Worm (Caenorhabditis elegans) whole organism, L4/young adult: ENCODE data around the gene nhr-60.
"Not testable (repeated sequence)": the region's sequence is repeated elsewhere in the genome, so short reads cannot be mapped to it uniquely, and the experiment has no call there.

Source experiments
- W03F9.2 ChIP-seq: fragments of 150-350 bp; optimal IDR thresholded peaks from 2 replicates; lab custom pipeline; 2014; ENCODE audit warnings: missing biosample characterization, missing genetic modification characterization
- dao-5 ChIP-seq: sonication (generic microtip); optimal IDR thresholded peaks from 2 replicates; lab custom pipeline; 2016; ENCODE audit warnings: missing genotype, missing genetic modification characterization, moderate library complexity, missing compliant biosample characterization
- him-1 ChIP-seq: sonication (generic microtip); optimal IDR thresholded peaks from 2 replicates; lab custom pipeline; 2016; ENCODE audit warnings: missing genotype, missing genetic modification reagents, missing genetic modification characterization, missing compliant biosample characterization

Gene nhr-60

ce11 chrV:15773141-15773540 lies at the start of gene nhr-60:
Gene nhr-60, minus strand, starts transcription at chrV:15773241.
- TF ChIP-seq W03F9.2 (tag; lab: Kevin White, UChicago) (no peak), him-1 (tag; lab: Kevin White, UChicago) (no peak), dao-5 (tag; lab: Kevin White, UChicago) (no peak)

- no peak for TF ChIP-seq W03F9.2 (tag; lab: Kevin White, UChicago)
- no peak for TF ChIP-seq him-1 (tag; lab: Kevin White, UChicago)
- TF ChIP-seq dao-5 (tag; lab: Kevin White, UChicago) = no peak
These were observed 48.4 kb upstream of the nhr-60 start, which contains the start of gene srbc-49 for ce11 chrV:15821398-15821797. Gene srbc-49, plus strand, starts transcription at chrV:15821698.

DNA sequence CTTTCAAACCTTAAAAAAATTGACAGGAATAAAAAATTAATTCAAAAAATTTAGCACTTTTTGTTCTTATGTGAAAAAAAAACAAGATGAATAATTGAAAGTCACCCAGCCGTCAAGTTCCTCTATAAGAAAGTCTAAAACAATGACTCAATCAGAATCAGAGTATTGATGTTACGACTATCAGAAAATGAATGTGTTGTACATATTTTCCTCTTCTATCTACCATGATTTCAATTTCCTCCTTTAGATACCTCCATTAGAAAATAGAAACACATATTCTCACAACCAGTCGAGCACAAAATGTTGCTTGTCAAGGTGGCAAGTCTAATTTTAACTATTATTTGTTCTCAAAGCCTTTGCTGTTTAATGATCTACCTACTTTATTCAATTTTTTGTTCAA lies 46.9 kb upstream of the nhr-60 start, which contains the start of gene srbc-48:
srbc-48 (plus strand) TSS at position 301 of the 400 bp plus-strand sequence.
- TF ChIP-seq dao-5 (tag; lab: Kevin White, UChicago) = no peak
- TF ChIP-seq W03F9.2 (tag; lab: Kevin White, UChicago) = no peak
- no peak for TF ChIP-seq him-1 (tag; lab: Kevin White, UChicago)

DNA sequence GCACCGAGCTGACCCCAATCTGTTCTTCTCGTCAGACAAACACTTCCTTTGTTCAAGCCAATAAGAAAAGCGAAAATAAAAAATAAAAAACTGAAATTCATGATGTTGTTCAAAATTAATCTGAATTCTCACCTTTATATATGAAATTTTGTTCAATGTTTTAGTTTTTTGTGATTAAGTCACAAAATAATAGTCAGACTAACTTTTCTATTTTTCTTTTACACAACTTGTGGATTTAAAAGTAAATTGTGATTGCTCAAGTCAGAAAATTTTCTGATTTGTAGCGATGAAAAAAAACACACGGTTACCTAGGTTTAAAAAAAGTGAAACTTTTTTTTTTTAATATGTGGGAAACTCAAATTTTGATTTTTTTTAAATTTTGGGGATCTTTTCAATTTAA lies 44.7 kb upstream of the nhr-60 start, which contains the start of gene abf-3:
abf-3 (minus strand) TSS at position 101 of the 400 bp plus-strand sequence.
- TF ChIP-seq him-1 (tag; lab: Kevin White, UChicago) (no peak), W03F9.2 (tag; lab: Kevin White, UChicago) (no peak), dao-5 (tag; lab: Kevin White, UChicago) (no peak)

DNA sequence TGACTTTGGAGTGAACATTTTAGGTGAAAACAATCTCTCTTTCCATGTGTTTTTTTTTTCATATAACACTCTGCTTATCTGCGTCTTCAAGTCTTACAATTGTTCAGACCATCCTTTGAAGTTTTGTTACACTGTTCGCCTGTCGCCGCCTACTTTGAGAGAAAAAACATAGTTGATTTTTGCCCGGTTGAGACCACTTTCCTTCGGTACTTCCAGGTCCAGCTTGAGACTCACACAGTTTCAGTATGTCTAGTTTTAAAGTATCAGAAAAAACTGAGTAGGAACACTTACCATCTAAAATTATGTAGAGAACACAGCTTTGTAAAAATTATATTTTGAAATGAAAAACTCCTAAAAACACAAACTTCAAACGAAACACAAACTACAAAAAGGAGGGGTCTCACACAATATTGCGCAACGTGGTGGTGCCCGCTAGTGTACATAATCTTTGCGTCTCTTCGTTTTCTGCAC lies 43.0 kb upstream of the nhr-60 start, which contains the start of the genes fbxa-69 and F54B8.4:
fbxa-69 (minus strand) TSS at position 10 of the 471 bp plus-strand sequence.
F54B8.4 (plus strand) TSS at position 421 of the 471 bp plus-strand sequence.
- TF ChIP-seq W03F9.2 (tag; lab: Kevin White, UChicago) (no peak), dao-5 (tag; lab: Kevin White, UChicago) (no peak), him-1 (tag; lab: Kevin White, UChicago) (no peak)

DNA sequence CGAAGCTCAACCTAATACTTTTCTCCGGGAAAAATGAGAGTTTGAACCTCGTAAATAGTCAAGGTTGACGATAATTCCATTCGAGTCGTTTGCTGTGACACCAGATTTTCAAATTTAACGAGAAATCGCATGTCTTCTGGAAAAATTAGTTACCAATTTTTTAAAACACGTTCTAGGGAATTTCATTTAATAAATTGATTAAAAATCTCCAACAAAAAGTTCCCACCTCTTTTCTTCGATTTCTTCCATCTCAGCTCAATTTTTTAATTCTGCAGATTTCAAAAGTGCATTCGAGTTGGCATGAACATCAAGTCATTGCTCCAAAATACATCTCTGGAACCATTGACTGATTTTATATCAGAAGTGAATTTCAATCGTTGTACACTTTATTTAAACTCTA lies 38.9 kb upstream of the nhr-60 start, which contains the start of gene nhr-282:
nhr-282 (plus strand) TSS at position 301 of the 400 bp plus-strand sequence.
- TF ChIP-seq him-1, W03F9.2, dao-5 (tag; lab: Kevin White, UChicago): not testable (repeated sequence)

DNA sequence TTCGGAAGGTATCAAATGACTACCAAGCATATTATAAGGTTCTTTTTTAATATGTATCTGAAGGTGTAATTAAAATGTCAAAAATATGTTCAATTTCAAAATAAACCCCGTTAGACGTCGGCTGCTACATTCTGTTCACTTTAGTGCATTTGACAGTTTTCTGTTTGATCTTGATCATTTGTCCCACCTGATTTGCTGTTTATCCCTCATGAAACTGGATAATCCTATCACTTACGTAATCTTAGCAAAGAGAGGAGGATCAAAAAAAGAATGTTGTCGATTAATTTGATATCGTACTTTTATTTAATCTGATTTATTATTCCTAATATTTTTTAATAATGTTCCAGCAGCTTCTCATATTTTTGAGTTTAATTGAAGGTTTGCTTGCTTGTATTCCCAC lies 37.4 kb upstream of the nhr-60 start, which contains the start of gene F54B8.1:
F54B8.1 (plus strand) TSS at position 301 of the 400 bp plus-strand sequence.
- TF ChIP-seq him-1 (tag; lab: Kevin White, UChicago) (no peak), dao-5 (tag; lab: Kevin White, UChicago) (no peak), W03F9.2 (tag; lab: Kevin White, UChicago) (no peak)

ce11 chrV:15809543-15809942 lies 36.5 kb upstream of the nhr-60 start, which contains the start of gene srsx-36:
Gene srsx-36, minus strand, starts transcription at chrV:15809643.
- TF ChIP-seq W03F9.2 (tag; lab: Kevin White, UChicago) = no peak
- TF ChIP-seq him-1 (tag; lab: Kevin White, UChicago) = no peak
- no peak for TF ChIP-seq dao-5 (tag; lab: Kevin White, UChicago)

- not testable (repeated sequence) for TF ChIP-seq W03F9.2, him-1, dao-5 (tag; lab: Kevin White, UChicago)
These were observed 34.4 kb upstream of the nhr-60 start, which contains the start of gene srsx-38 for ce11 chrV:15807420-15807819. Gene srsx-38, minus strand, starts transcription at chrV:15807520.

DNA sequence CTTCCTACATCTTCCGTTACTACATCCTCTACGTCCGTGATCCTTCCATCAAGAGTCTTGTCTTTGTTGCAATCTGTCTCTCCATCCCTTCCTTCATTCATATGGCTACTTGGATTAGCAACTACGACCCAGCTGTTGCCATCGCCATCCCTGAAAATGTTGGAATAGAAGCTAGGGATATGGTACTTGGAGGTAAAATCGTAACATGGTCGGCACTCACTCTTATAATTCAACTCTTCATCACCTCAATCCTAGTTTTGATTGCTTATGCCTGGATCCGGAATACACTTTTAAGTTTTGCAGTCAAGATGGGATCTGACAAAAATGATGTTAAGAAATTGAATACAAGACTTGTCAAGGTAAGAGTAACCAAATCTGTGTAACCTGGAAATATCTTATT lies 30.7 kb upstream of the nhr-60 start, which contains the start of gene T26E4.18:
T26E4.18 (minus strand) TSS at position 101 of the 400 bp plus-strand sequence.
- TF ChIP-seq him-1, dao-5, W03F9.2 (tag; lab: Kevin White, UChicago): not testable (repeated sequence)

- not testable (repeated sequence) for TF ChIP-seq him-1, dao-5, W03F9.2 (tag; lab: Kevin White, UChicago)
These were observed 30.0 kb upstream of the nhr-60 start, which contains the start of gene srd-27 for ce11 chrV:15803079-15803478. Gene srd-27, plus strand, starts transcription at chrV:15803379.

ce11 chrV:15802623-15803022 lies 29.6 kb upstream of the nhr-60 start, which contains the start of gene T26E4.9:
Gene T26E4.9, minus strand, starts transcription at chrV:15802723.
- not testable (repeated sequence) for TF ChIP-seq W03F9.2, him-1, dao-5 (tag; lab: Kevin White, UChicago)

- TF ChIP-seq dao-5 (tag; lab: Kevin White, UChicago) (no peak), him-1 (tag; lab: Kevin White, UChicago) (no peak), W03F9.2 (tag; lab: Kevin White, UChicago) (no peak)
These were observed 25.1 kb upstream of the nhr-60 start, which contains the start of gene T26E4.10 for ce11 chrV:15798108-15798507. Gene T26E4.10, minus strand, starts transcription at chrV:15798208.
